Worm (Caenorhabditis elegans) whole organism, mixed stage, embryonic: ENCODE measurements around the gene srh-116.

Experiments used
- M03D4.4 ChIP-seq: sonication (generic microtip); optimal IDR thresholded peaks from 2 replicates; lab custom pipeline; 2017; ENCODE audit warnings: mild to moderate bottlenecking, missing genetic modification characterization, missing compliant biosample characterization
- bed-3 ChIP-seq: fragments of 200-800 bp; sonication (Bioruptor generic); optimal IDR thresholded peaks from 3 replicates; lab custom pipeline; 2018; ENCODE audit warnings: mild to moderate bottlenecking, missing genetic modification characterization, moderate library complexity, missing compliant biosample characterization
- blmp-1 ChIP-seq: fragments of 150-350 bp; optimal IDR thresholded peaks from 2 replicates; lab custom pipeline; 2014; ENCODE audit warnings: missing biosample characterization, missing genetic modification characterization
- ceh-39 ChIP-seq: fragments of 150-350 bp; optimal IDR thresholded peaks from 2 replicates; lab custom pipeline; 2014; ENCODE audit warnings: missing biosample characterization, missing genetic modification characterization
- ceh-83 ChIP-seq: fragments of 200-800 bp; sonication (Bioruptor generic); optimal IDR thresholded peaks from 2 replicates; lab custom pipeline; 2018; ENCODE audit warnings: mild to moderate bottlenecking, missing genetic modification characterization, missing compliant biosample characterization
- ces-1 ChIP-seq: fragments of 150-350 bp; optimal IDR thresholded peaks from 2 replicates; lab custom pipeline; 2014; ENCODE audit warnings: missing biosample characterization, missing genetic modification reagents, missing genetic modification characterization
- cnd-1 ChIP-seq: fragments of 200-800 bp; sonication (Bioruptor generic); optimal IDR thresholded peaks from 2 replicates; lab custom pipeline; 2018; ENCODE audit warnings: mild to moderate bottlenecking, missing genetic modification characterization, missing compliant biosample characterization
- drap-1 ChIP-seq: fragments of 200-800 bp; sonication (Bioruptor generic); optimal IDR thresholded peaks from 3 replicates; lab custom pipeline; 2018; ENCODE audit warnings: mild to moderate bottlenecking, missing genetic modification characterization, missing compliant biosample characterization
- elt-1 ChIP-seq: sonication (generic microtip); optimal IDR thresholded peaks from 2 replicates; lab custom pipeline; 2017; ENCODE audit warnings: missing genetic modification characterization, mild to moderate bottlenecking, missing compliant biosample characterization, antibody characterized with exemption, moderate library complexity, borderline replicate concordance; ENCODE audit not compliant: insufficient read depth
- elt-3 ChIP-seq: fragments of 150-350 bp; optimal IDR thresholded peaks from 2 replicates; lab custom pipeline; 2014; ENCODE audit warnings: missing biosample characterization, missing genetic modification characterization
- flh-1 ChIP-seq: fragments of 200-800 bp; sonication (Bioruptor generic); optimal IDR thresholded peaks from 2 replicates; lab custom pipeline; 2018; ENCODE audit warnings: mild to moderate bottlenecking, missing genetic modification characterization, moderate library complexity, missing compliant biosample characterization
- hlh-1 ChIP-seq: fragments of 150-350 bp; optimal IDR thresholded peaks from 2 replicates; lab custom pipeline; 2014; ENCODE audit warnings: missing biosample characterization, missing genetic modification reagents, missing genetic modification characterization
- lin-13 ChIP-seq: fragments of 150-350 bp; optimal IDR thresholded peaks from 2 replicates; lab custom pipeline; 2014; ENCODE audit warnings: missing biosample characterization, missing genetic modification characterization
- lin-32 ChIP-seq: fragments of 200-800 bp; sonication (Bioruptor generic); optimal IDR thresholded peaks from 2 replicates; lab custom pipeline; 2018; ENCODE audit warnings: mild to moderate bottlenecking, missing genetic modification characterization, missing compliant biosample characterization
- lsy-2 ChIP-seq: fragments of 150-350 bp; optimal IDR thresholded peaks from 2 replicates; lab custom pipeline; 2014; ENCODE audit warnings: missing biosample characterization, missing genetic modification characterization
- mab-5 ChIP-seq: fragments of 150-350 bp; optimal IDR thresholded peaks from 2 replicates; lab custom pipeline; 2014; ENCODE audit warnings: missing biosample characterization, missing genetic modification characterization
- mep-1 ChIP-seq: fragments of 150-350 bp; optimal IDR thresholded peaks from 2 replicates; lab custom pipeline; 2017; ENCODE audit warnings: missing biosample characterization, missing genetic modification reagents, missing genetic modification characterization, inconsistent platforms
- mls-2 ChIP-seq: sonication (generic microtip); optimal IDR thresholded peaks from 2 replicates; lab custom pipeline; 2016; ENCODE audit warnings: mild to moderate bottlenecking, missing genetic modification characterization, moderate library complexity, missing compliant biosample characterization
- nhr-12 ChIP-seq: fragments of 150-350 bp; optimal IDR thresholded peaks from 2 replicates; lab custom pipeline; 2014; ENCODE audit warnings: missing biosample characterization, missing genetic modification characterization
- nhr-2 ChIP-seq: fragments of 150-350 bp; optimal IDR thresholded peaks from 2 replicates; lab custom pipeline; 2014; ENCODE audit warnings: missing biosample characterization, missing genetic modification characterization
- nhr-28 ChIP-seq: fragments of 150-350 bp; optimal IDR thresholded peaks from 2 replicates; lab custom pipeline; 2014; ENCODE audit warnings: missing biosample characterization, missing genetic modification characterization
- nhr-76 ChIP-seq: sonication (generic microtip); optimal IDR thresholded peaks from 2 replicates; lab custom pipeline; 2017; ENCODE audit warnings: missing biosample characterization, missing genetic modification characterization
- pha-4 ChIP-seq: fragments of 150-350 bp; optimal IDR thresholded peaks from 2 replicates; lab custom pipeline; 2018; ENCODE audit warnings: missing biosample characterization, missing genetic modification reagents, missing genetic modification characterization
- sem-2 ChIP-seq: fragments of 200-800 bp; sonication (Bioruptor generic); optimal IDR thresholded peaks from 2 replicates; lab custom pipeline; 2018; ENCODE audit warnings: mild to moderate bottlenecking, missing genetic modification characterization, missing compliant biosample characterization
- snpc-4 ChIP-seq: fragments of 150-350 bp; optimal IDR thresholded peaks from 2 replicates; lab custom pipeline; 2014; ENCODE audit warnings: missing biosample characterization, missing genetic modification characterization
- sptf-1 ChIP-seq: sonication (generic microtip); optimal IDR thresholded peaks from 2 replicates; lab custom pipeline; 2017; ENCODE audit warnings: mild to moderate bottlenecking, missing genetic modification characterization, moderate library complexity, missing compliant biosample characterization
- tbx-8 ChIP-seq: fragments of 200-800 bp; sonication (Bioruptor generic); optimal IDR thresholded peaks from 2 replicates; lab custom pipeline; 2018; ENCODE audit warnings: mild to moderate bottlenecking, missing genetic modification characterization, moderate library complexity, missing compliant biosample characterization
- unc-120 ChIP-seq: sonication (generic microtip); optimal IDR thresholded peaks from 2 replicates; lab custom pipeline; 2017; ENCODE audit warnings: missing genetic modification characterization, missing compliant biosample characterization; ENCODE audit not compliant: poor library complexity, severe bottlenecking
- unc-39 ChIP-seq: fragments of 150-350 bp; optimal IDR thresholded peaks from 2 replicates; lab custom pipeline; 2014; ENCODE audit warnings: missing biosample characterization, missing genetic modification characterization
- unc-62 ChIP-seq: fragments of 150-350 bp; optimal IDR thresholded peaks from 2 replicates; lab custom pipeline; 2014; ENCODE audit warnings: missing biosample characterization, missing genetic modification reagents, missing genetic modification characterization
- ztf-11 ChIP-seq: fragments of 150-350 bp; optimal IDR thresholded peaks from 2 replicates; lab custom pipeline; 2014; ENCODE audit warnings: missing biosample characterization, missing genetic modification characterization

srh-116 gene

DNA sequence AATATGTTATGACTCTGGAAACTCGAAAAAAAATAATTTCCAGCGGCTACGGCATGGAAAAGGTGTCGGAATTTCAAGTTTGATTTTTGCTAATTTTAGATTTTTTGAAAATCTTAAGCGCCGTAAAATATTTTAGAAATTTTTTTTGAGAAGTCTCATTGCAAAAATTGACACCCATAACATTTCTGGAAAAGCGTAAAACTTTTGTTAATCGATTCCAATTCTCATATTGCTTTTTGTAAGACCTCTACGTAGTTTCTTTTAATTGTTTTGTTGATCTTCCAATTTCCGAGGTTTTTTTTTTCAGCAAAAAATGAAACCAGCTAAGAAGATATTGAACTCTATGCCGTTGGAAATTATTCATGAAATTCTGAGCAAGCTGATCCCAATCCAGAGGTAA lies 3.9 kb upstream of the srh-116 start, which contains the start of gene fbxa-85:
fbxa-85 (plus strand) TSS at position 301 of the 400 bp plus-strand sequence.
- TF ChIP-seq unc-120 (tag; lab: Kevin White, UChicago) (no peak), ceh-39 (no peak), nhr-76 (tag; lab: Kevin White, UChicago) (no peak), drap-1 (GFP tag; lab: Kevin White, UChicago) (no peak), pha-4 (tag; lab: Kevin White, UChicago) (no peak), nhr-28 (tag; lab: Kevin White, UChicago) (no peak), sptf-1 (tag; lab: Kevin White, UChicago) (no peak), bed-3 (GFP tag; lab: Kevin White, UChicago) (no peak), M03D4.4 (tag; lab: Kevin White, UChicago) (no peak), sem-2 (GFP tag; lab: Kevin White, UChicago) (no peak), mls-2 (tag; lab: Kevin White, UChicago) (no peak), mep-1 (tag; lab: Kevin White, UChicago) (no peak), lin-32 (GFP tag; lab: Kevin White, UChicago) (no peak), nhr-2 (tag; lab: Kevin White, UChicago) (no peak), snpc-4 (no peak)

DNA sequence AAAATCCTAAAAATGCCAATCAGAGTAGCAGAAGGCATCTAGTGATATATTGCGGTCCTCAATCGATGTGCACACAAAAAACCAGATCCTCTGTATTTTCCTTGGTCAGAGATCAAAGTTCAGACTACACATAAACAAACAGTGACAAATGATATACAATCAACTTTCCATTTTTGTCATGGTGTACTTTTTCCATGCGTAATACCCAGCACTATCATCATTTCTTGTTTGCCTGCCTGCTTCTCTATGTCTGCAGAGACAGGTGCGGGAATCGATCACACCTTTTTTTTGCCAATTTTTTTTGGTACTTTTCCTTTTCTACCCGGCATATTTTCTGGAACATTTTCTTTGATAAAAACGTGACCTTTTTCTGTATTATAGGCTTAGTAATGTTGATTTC lies 3.3 kb upstream of the srh-116 start:
- no peak for TF ChIP-seq ceh-39
- TF ChIP-seq lin-13 (tag; lab: Kevin White, UChicago) = no peak
- TF ChIP-seq blmp-1 (tag; lab: Kevin White, UChicago) = no peak
- TF ChIP-seq mab-5 = no peak
- no peak for TF ChIP-seq ztf-11 (tag; lab: Kevin White, UChicago)
- no peak for TF ChIP-seq lin-32 (GFP tag; lab: Kevin White, UChicago)
- TF ChIP-seq flh-1 (GFP tag; lab: Kevin White, UChicago) = no peak
- no peak for TF ChIP-seq nhr-12
- TF ChIP-seq unc-62 (GFP tag; lab: Kevin White, UChicago) = no peak
- no peak for TF ChIP-seq elt-1
- TF ChIP-seq sem-2 (GFP tag; lab: Kevin White, UChicago) = no peak
- TF ChIP-seq ces-1 (GFP tag; lab: Kevin White, UChicago) = no peak
- TF ChIP-seq hlh-1 = no peak
- no peak for TF ChIP-seq M03D4.4 (tag; lab: Kevin White, UChicago)
- TF ChIP-seq drap-1 (GFP tag; lab: Kevin White, UChicago) = no peak
- TF ChIP-seq elt-3 (tag; lab: Kevin White, UChicago) = no peak
- no peak for TF ChIP-seq tbx-8 (GFP tag; lab: Kevin White, UChicago)

DNA sequence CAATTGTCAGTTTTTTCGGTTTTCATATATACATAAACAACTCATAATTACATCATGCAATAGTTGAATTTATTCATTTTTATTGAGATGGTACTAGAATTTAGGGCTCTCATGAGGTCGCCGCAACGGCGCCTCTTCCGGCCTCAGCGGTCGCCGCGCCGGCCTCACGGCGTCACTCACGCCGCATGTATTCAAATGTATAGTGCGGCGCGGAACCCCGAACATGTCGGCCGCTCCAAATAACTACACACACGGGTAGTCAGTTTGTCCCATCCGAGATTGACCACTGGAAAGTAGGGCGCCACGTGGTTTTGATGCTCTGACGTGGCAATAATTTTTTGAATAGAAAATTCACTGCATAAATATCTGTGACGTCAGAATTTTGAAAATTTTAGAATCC lies 2.7 kb upstream of the srh-116 start:
- TF ChIP-seq snpc-4 (no peak), ces-1 (GFP tag; lab: Kevin White, UChicago) (no peak), drap-1 (GFP tag; lab: Kevin White, UChicago) (no peak), unc-39 (tag; lab: Kevin White, UChicago) (no peak), unc-62 (GFP tag; lab: Kevin White, UChicago) (no peak), hlh-1 (no peak), mab-5 (no peak), ceh-39 (no peak), nhr-28 (tag; lab: Kevin White, UChicago) (no peak), pha-4 (tag; lab: Kevin White, UChicago) (no peak), lsy-2 (tag; lab: Kevin White, UChicago) (no peak)

DNA sequence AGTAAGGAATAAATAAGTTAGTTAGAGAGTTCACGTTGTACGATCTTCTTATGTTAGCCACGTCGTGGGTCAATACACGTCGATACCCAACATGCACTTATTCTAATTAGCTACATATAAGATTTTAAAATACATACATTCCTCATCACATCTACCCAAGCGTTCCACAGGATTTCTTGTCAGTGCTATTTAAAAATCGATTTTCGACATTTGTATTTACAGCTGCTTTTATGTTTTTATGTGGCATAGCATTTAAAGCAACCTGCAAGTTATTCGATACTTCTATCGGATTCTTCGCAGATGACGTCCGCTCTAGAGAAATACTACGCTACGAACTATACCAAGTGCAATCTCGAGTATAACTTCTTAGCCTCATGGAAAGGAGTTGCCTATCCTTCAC lies 526 bp upstream of the srh-116 start, which contains the start of gene srh-115:
srh-115 (plus strand) TSS at position 301 of the 400 bp plus-strand sequence.
- TF ChIP-seq flh-1 (GFP tag; lab: Kevin White, UChicago) (no peak), M03D4.4 (tag; lab: Kevin White, UChicago) (no peak), elt-1 (no peak), lin-32 (GFP tag; lab: Kevin White, UChicago) (no peak)
- TF ChIP-seq, all 35 proteins: peak for 0

DNA sequence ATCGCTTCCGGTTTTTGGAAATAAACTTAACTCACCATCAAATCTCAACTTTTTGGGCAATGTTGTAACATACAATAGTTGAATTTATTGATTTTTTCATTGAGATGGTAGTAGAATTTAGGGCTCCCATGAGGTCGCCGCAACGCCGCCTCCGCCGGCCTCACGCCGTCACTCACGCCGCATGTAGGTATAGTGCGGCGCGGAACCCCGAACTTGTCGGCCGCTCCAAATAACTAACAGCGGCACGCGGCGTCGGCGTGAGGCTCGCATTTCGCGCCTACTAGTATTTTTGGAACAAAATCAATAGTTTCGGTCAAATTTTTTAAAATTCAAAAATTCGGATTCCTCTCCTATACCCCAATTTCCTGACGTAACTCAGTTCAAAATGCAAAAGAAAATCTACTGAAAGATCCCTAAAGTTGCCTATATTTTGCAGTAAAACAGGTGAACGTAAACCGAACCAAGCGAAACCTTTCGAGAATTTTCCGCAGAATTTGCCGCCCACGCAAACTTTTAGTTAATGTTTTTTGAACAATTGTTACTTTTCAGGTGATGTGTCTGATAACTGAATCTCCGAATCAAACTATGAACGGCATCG lies 3.5 kb downstream of the srh-116 start, which contains the start of gene Y61B8A.6:
Y61B8A.6 (plus strand) TSS at position 548 of the 598 bp plus-strand sequence.
- TF ChIP-seq cnd-1 (tag; lab: Kevin White, UChicago) (no peak), tbx-8 (GFP tag; lab: Kevin White, UChicago) (no peak), ceh-83 (GFP tag; lab: Kevin White, UChicago) (no peak), nhr-76 (tag; lab: Kevin White, UChicago) (no peak), sem-2 (GFP tag; lab: Kevin White, UChicago) (no peak), lin-32 (GFP tag; lab: Kevin White, UChicago) (no peak), lsy-2 (tag; lab: Kevin White, UChicago) (no peak), mab-5 (no peak), M03D4.4 (tag; lab: Kevin White, UChicago) (no peak), lin-13 (tag; lab: Kevin White, UChicago) (no peak)
- TF ChIP-seq, all 35 proteins: peak for 0
